Fruit fly (Drosophila melanogaster) whole organism, embryonic: ENCODE measurements around the gene CG32074.
A peak's percentile ranks its signal among the peaks of the same experiment; 100 is the strongest.

Source experiments
- Aef1 ChIP-seq: fragments of 200-800 bp; sonication (Bioruptor generic); IDR thresholded peaks from 3 replicates; pipeline ENCODE4 v1.3.6; 2022; ENCODE audit warnings: missing biosample characterization, missing genetic modification characterization
- Asciz ChIP-seq: fragments of 200-800 bp; sonication (Bioruptor generic); optimal IDR thresholded peaks from 2 replicates; lab custom pipeline; 2017; ENCODE audit warnings: missing biosample characterization, mild to moderate bottlenecking, missing genetic modification characterization, missing genetic modification reagents
- CG10147 ChIP-seq: fragments of 200-800 bp; sonication (Bioruptor generic); optimal IDR thresholded peaks from 2 replicates; lab custom pipeline; 2019; ENCODE audit warnings: missing biosample characterization, mild to moderate bottlenecking, missing genetic modification characterization, moderate library complexity
- CG10267 ChIP-seq: fragments of 200-800 bp; sonication (Bioruptor generic); optimal IDR thresholded peaks from 2 replicates; lab custom pipeline; 2018; ENCODE audit warnings: missing biosample characterization, mild to moderate bottlenecking, missing genetic modification characterization, moderate library complexity
- CG11723 ChIP-seq: fragments of 200-800 bp; sonication (Bioruptor generic); optimal IDR thresholded peaks from 2 replicates; lab custom pipeline; 2017; ENCODE audit warnings: missing biosample characterization, mild to moderate bottlenecking, missing genetic modification characterization
- CG13287 ChIP-seq: fragments of 200-800 bp; sonication (Bioruptor generic); IDR thresholded peaks from 2 replicates; pipeline ENCODE4 v1.3.6; 2022; ENCODE audit warnings: missing biosample characterization, missing genetic modification characterization; ENCODE audit not compliant: partially characterized antibody
- CG13296 ChIP-seq: fragments of 200-800 bp; sonication (Bioruptor generic); optimal IDR thresholded peaks from 3 replicates; lab custom pipeline; 2018; ENCODE audit warnings: missing biosample characterization, mild to moderate bottlenecking, missing genetic modification characterization
- CG15479 ChIP-seq: fragments of 200-800 bp; sonication (Bioruptor generic); optimal IDR thresholded peaks from 3 replicates; lab custom pipeline; 2019; ENCODE audit warnings: missing biosample characterization, mild to moderate bottlenecking, missing genetic modification characterization, moderate library complexity
- CG17385 ChIP-seq: fragments of 200-800 bp; sonication (Bioruptor generic); optimal IDR thresholded peaks from 3 replicates; lab custom pipeline; 2018; ENCODE audit warnings: missing biosample characterization, mild to moderate bottlenecking, missing genetic modification characterization
- CG31224 ChIP-seq: fragments of 200-800 bp; sonication (Bioruptor generic); IDR thresholded peaks from 2 replicates; pipeline ENCODE4 v1.3.6; 2022; ENCODE audit warnings: missing biosample characterization, missing genetic modification characterization
- CG31388 ChIP-seq: fragments of 200-800 bp; sonication (Bioruptor generic); optimal IDR thresholded peaks from 2 replicates; lab custom pipeline; 2016; ENCODE audit warnings: missing biosample characterization, missing genetic modification characterization
- CG33557 ChIP-seq: fragments of 200-800 bp; sonication (Bioruptor generic); optimal IDR thresholded peaks from 2 replicates; lab custom pipeline; 2019; ENCODE audit warnings: missing biosample characterization, mild to moderate bottlenecking, missing genetic modification characterization, moderate library complexity
- CG4404 ChIP-seq: fragments of 200-800 bp; sonication (Bioruptor generic); IDR thresholded peaks from 2 replicates; pipeline ENCODE4 v1.3.6; 2022; ENCODE audit warnings: missing biosample characterization, missing genetic modification characterization
- CG4854 ChIP-seq: fragments of 200-800 bp; sonication (Bioruptor generic); optimal IDR thresholded peaks from 2 replicates; lab custom pipeline; 2016; ENCODE audit warnings: missing biosample characterization, missing genetic modification characterization, inconsistent platforms
- CG6765 ChIP-seq: fragments of 200-800 bp; sonication (Bioruptor generic); optimal IDR thresholded peaks from 3 replicates; lab custom pipeline; 2017; ENCODE audit warnings: missing biosample characterization, mild to moderate bottlenecking, missing genetic modification characterization
- CG7271 ChIP-seq: fragments of 200-800 bp; sonication (Bioruptor generic); optimal IDR thresholded peaks from 2 replicates; lab custom pipeline; 2018; ENCODE audit warnings: missing biosample characterization, mild to moderate bottlenecking, missing genetic modification characterization, moderate library complexity
- CG7928 ChIP-seq: fragments of 200-800 bp; sonication (Bioruptor generic); optimal IDR thresholded peaks from 2 replicates; lab custom pipeline; 2017; ENCODE audit warnings: missing biosample characterization, mild to moderate bottlenecking, missing genetic modification characterization
- CG8359 ChIP-seq: fragments of 200-800 bp; sonication (Bioruptor generic); optimal IDR thresholded peaks from 2 replicates; lab custom pipeline; 2017; ENCODE audit warnings: missing biosample characterization, mild to moderate bottlenecking, missing genetic modification characterization, borderline replicate concordance
- CG8924 ChIP-seq: fragments of 200-800 bp; optimal IDR thresholded peaks from 3 replicates; lab custom pipeline; 2019; ENCODE audit warnings: missing biosample characterization, mild to moderate bottlenecking, missing genetic modification characterization, moderate library complexity
- Chrac-16 ChIP-seq: fragments of 200-800 bp; sonication (Bioruptor generic); optimal IDR thresholded peaks from 3 replicates; lab custom pipeline; 2016; ENCODE audit warnings: missing biosample characterization, missing genetic modification characterization
- CrebB ChIP-seq: fragments of 200-800 bp; sonication (Bioruptor generic); optimal IDR thresholded peaks from 3 replicates; lab custom pipeline; 2018; ENCODE audit warnings: missing biosample characterization, mild to moderate bottlenecking, missing genetic modification characterization
- Gsc ChIP-seq: fragments of 200-800 bp; sonication (Bioruptor generic); IDR thresholded peaks from 2 replicates; pipeline ENCODE4 v1.3.6; 2022; ENCODE audit warnings: missing biosample characterization, missing genetic modification characterization
- H15 ChIP-seq: fragments of 200-800 bp; sonication (Bioruptor generic); IDR thresholded peaks from 3 replicates; pipeline ENCODE4 v1.3.6; 2022; ENCODE audit warnings: missing biosample characterization, missing genetic modification characterization
- H2.0 ChIP-seq: fragments of 200-800 bp; sonication (Bioruptor generic); IDR thresholded peaks from 2 replicates; pipeline ENCODE4 v1.3.6; 2022; ENCODE audit warnings: missing biosample characterization, missing genetic modification characterization
- Jarid2 ChIP-seq: fragments of 200-800 bp; sonication (Bioruptor generic); optimal IDR thresholded peaks from 3 replicates; lab custom pipeline; 2017; ENCODE audit warnings: mild to moderate bottlenecking, missing biosample characterization, missing genetic modification reagents, missing genetic modification characterization
- Lpt ChIP-seq: fragments of >200 bp; optimal IDR thresholded peaks from 2 replicates; lab custom pipeline; 2018; ENCODE audit warnings: missing biosample characterization, missing genetic modification characterization
- MBD-R2 ChIP-seq: fragments of 200-800 bp; sonication (Bioruptor generic); IDR thresholded peaks from 2 replicates; pipeline ENCODE4 v1.3.6; 2022; ENCODE audit warnings: missing biosample characterization, missing genetic modification characterization
- Ptx1 ChIP-seq: fragments of 200-800 bp; sonication (Bioruptor generic); IDR thresholded peaks from 2 replicates; pipeline ENCODE4 v1.3.6; 2022; ENCODE audit warnings: missing biosample characterization, missing genetic modification characterization
- Sin3A ChIP-seq: fragments of >200 bp; optimal IDR thresholded peaks from 2 replicates; lab custom pipeline; 2018
- Sox100B ChIP-seq: fragments of 200-800 bp; sonication (Bioruptor generic); optimal IDR thresholded peaks from 3 replicates; lab custom pipeline; 2018; ENCODE audit warnings: missing biosample characterization, mild to moderate bottlenecking, missing genetic modification characterization
- Sox102F ChIP-seq: fragments of 200-800 bp; sonication (Bioruptor generic); optimal IDR thresholded peaks from 2 replicates; lab custom pipeline; 2018; ENCODE audit warnings: missing biosample characterization, mild to moderate bottlenecking, missing genetic modification characterization, moderate library complexity
- Xrp1 ChIP-seq: fragments of 200-800 bp; sonication (Bioruptor generic); IDR thresholded peaks from 2 replicates; pipeline ENCODE4 v1.3.6; 2022; ENCODE audit warnings: missing biosample characterization, missing genetic modification characterization
- amos ChIP-seq: fragments of 200-800 bp; sonication (Bioruptor generic); IDR thresholded peaks from 2 replicates; pipeline ENCODE4 v1.3.6; 2022; ENCODE audit warnings: missing biosample characterization, missing genetic modification characterization; ENCODE audit not compliant: partially characterized antibody
- bbx ChIP-seq: fragments of 200-800 bp; sonication (Bioruptor generic); IDR thresholded peaks from 2 replicates; pipeline ENCODE4 v1.3.6; 2022; ENCODE audit warnings: missing biosample characterization, missing genetic modification characterization; ENCODE audit not compliant: partially characterized antibody
- bigmax ChIP-seq: fragments of 200-800 bp; sonication (Bioruptor generic); optimal IDR thresholded peaks from 2 replicates; lab custom pipeline; 2018; ENCODE audit warnings: missing biosample characterization, mild to moderate bottlenecking, missing genetic modification characterization
- bowl ChIP-seq: fragments of 200-800 bp; sonication (Bioruptor generic); IDR thresholded peaks from 2 replicates; pipeline ENCODE4 v1.3.6; 2022; ENCODE audit warnings: missing biosample characterization, missing genetic modification characterization
- cad ChIP-seq: fragments of >200 bp; optimal IDR thresholded peaks from 2 replicates; lab custom pipeline; 2017; ENCODE audit warnings: missing biosample characterization, missing genetic modification characterization
- croc ChIP-seq: fragments of 200-800 bp; sonication (Bioruptor generic); conservative IDR thresholded peaks from 3 replicates; pipeline ENCODE4 v1.3.6; 2022; ENCODE audit warnings: missing biosample characterization, missing genetic modification characterization
- crp ChIP-seq, 2 experiments: fragments of 200-800 bp; sonication (Bioruptor generic); optimal IDR thresholded peaks; 2 replicates in 1 of 2; 3 replicates in 1 of 2; lab custom pipeline; 2017; ENCODE audit warnings: missing biosample characterization in 2 of 2, missing genetic modification characterization in 2 of 2, mild to moderate bottlenecking in 1 of 2, moderate library complexity in 1 of 2
- fu2 ChIP-seq: fragments of 200-800 bp; sonication (Bioruptor generic); optimal IDR thresholded peaks from 2 replicates; lab custom pipeline; 2016; ENCODE audit warnings: missing biosample characterization, missing genetic modification characterization
- h ChIP-seq: fragments of >200 bp; optimal IDR thresholded peaks from 2 replicates; lab custom pipeline; 2017
- lmd ChIP-seq: fragments of 200-800 bp; sonication (Bioruptor generic); IDR thresholded peaks from 2 replicates; pipeline ENCODE4 v1.3.6; 2022; ENCODE audit warnings: missing biosample characterization, missing genetic modification characterization
- luna ChIP-seq: fragments of 200-800 bp; sonication (Bioruptor generic); optimal IDR thresholded peaks from 2 replicates; lab custom pipeline; 2016; ENCODE audit warnings: missing biosample characterization, missing genetic modification characterization
- peb ChIP-seq: fragments of 200-800 bp; sonication (Bioruptor generic); IDR thresholded peaks from 2 replicates; pipeline ENCODE4 v1.3.6; 2022; ENCODE audit warnings: missing biosample characterization, missing genetic modification characterization
- pfk ChIP-seq: fragments of 200-800 bp; sonication (Bioruptor generic); optimal IDR thresholded peaks from 2 replicates; lab custom pipeline; 2018; ENCODE audit warnings: missing biosample characterization, mild to moderate bottlenecking, missing genetic modification characterization, moderate library complexity
- rib ChIP-seq: fragments of 200-800 bp; sonication (Bioruptor generic); IDR thresholded peaks from 2 replicates; pipeline ENCODE4 v1.3.6; 2022; ENCODE audit warnings: missing biosample characterization, missing genetic modification characterization
- schlank ChIP-seq: fragments of 200-800 bp; sonication (Bioruptor generic); optimal IDR thresholded peaks from 2 replicates; lab custom pipeline; 2018; ENCODE audit warnings: missing biosample characterization, mild to moderate bottlenecking, missing genetic modification characterization
- sens-2 ChIP-seq: fragments of 200-800 bp; sonication (Bioruptor generic); IDR thresholded peaks from 2 replicates; pipeline ENCODE4 v1.3.6; 2022; ENCODE audit warnings: missing biosample characterization, missing genetic modification characterization
- slbo ChIP-seq: fragments of 200-800 bp; sonication (Bioruptor generic); IDR thresholded peaks from 2 replicates; pipeline ENCODE4 v1.3.6; 2022; ENCODE audit warnings: missing biosample characterization, missing genetic modification characterization
- tna ChIP-seq: fragments of 200-800 bp; sonication (Bioruptor generic); IDR thresholded peaks from 2 replicates; pipeline ENCODE4 v1.3.6; 2022; ENCODE audit warnings: missing biosample characterization, missing genetic modification characterization; ENCODE audit not compliant: partially characterized antibody
- wor ChIP-seq: fragments of 200-800 bp; sonication (Bioruptor generic); IDR thresholded peaks from 2 replicates; pipeline ENCODE4 v1.3.6; 2022; ENCODE audit warnings: missing biosample characterization, missing genetic modification characterization

Gene CG32074

DNA sequence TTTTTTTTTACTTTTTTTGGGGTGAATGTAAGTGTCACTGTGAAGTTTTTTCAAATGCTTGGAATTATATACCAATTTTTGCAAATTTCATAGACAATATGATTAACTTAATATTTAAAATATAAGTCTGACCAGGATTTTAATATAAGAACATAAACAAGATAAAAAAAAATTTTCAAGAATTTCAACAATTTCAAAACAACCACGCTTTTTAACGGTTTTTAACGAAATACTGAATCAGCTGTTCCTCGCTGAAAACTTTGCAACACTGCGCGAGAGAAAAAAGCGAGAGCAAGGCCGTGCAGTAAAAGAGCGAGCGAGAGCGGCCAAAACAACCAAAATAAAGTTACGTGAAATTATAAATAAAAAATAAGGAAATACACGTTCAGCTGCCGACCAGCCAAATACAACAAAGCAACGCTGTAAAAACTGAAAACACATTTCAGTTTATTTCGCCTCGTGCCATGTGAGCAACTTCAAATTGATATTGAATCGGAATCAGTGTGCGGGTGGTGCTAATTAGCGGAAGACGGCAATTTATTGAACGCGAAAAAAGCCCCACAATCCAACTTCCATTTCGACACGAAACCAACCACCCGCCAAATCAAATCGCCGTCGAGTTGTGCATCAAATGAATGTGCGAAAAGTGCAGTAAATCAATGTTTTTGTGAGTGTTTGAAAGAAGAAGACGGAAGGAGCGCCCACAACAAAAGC is 35.8 kb downstream of the CG32074 start, which contains the start of the genes CG46439, Iyd and CG33947 (continued):
- no peak for TF ChIP-seq Lpt
- TF ChIP-seq croc, result no peak
- TF ChIP-seq Gsc (GFP tag; lab: Robert Waterston, UW), result no peak
- TF ChIP-seq CG8359 (GFP tag; lab: Kevin White, UChicago), result no peak
- TF ChIP-seq schlank (tag; lab: Kevin White, UChicago), result no peak
- TF ChIP-seq CG7271 (tag; lab: Kevin White, UChicago), result no peak
- TF ChIP-seq Sox102F, result no peak
- no peak for TF ChIP-seq Chrac-16 (GFP tag; lab: Kevin White, UChicago)
- TF ChIP-seq wor (GFP tag; lab: Robert Waterston, UW), result no peak
- peak; percentile 95 for TF ChIP-seq CG10267
- no peak for TF ChIP-seq Sin3A
- no peak for TF ChIP-seq bowl (GFP tag; lab: Robert Waterston, UW)
- peak; percentile 50 for TF ChIP-seq CG13287 (GFP tag; lab: Robert Waterston, UW)
- TF ChIP-seq MBD-R2 (GFP tag; lab: Robert Waterston, UW), result peak; percentile 28; the same call in 1 of the 2 replicates
- no peak for TF ChIP-seq CG15479 (GFP tag; lab: Kevin White, UChicago)
- TF ChIP-seq CG33557, result no peak
- TF ChIP-seq CrebB (tag; lab: Kevin White, UChicago), result no peak
- no peak for TF ChIP-seq slbo
- TF ChIP-seq cad (GFP tag; lab: Kevin White, UChicago), result no peak
- TF ChIP-seq h (lab: Kevin White, UChicago), result no peak
- no peak for TF ChIP-seq Jarid2 (GFP tag; lab: Kevin White, UChicago)
- TF ChIP-seq Ptx1 (GFP tag; lab: Robert Waterston, UW), result no peak
- TF ChIP-seq lmd (GFP tag; lab: Robert Waterston, UW), result no peak
- TF ChIP-seq bbx (GFP tag; lab: Robert Waterston, UW), result no peak
- TF ChIP-seq CG17385, result peak; percentile 80
- TF ChIP-seq rib (GFP tag; lab: Robert Waterston, UW), result 0 out of 2 replicates have a peak, but pooled peaks have one; percentile 26
- TF ChIP-seq amos (GFP tag; lab: Robert Waterston, UW), result no peak
- TF ChIP-seq CG4854 (GFP tag; lab: Kevin White, UChicago), result no peak
- no peak for TF ChIP-seq H2.0 (GFP tag; lab: Robert Waterston, UW)
- TF ChIP-seq Asciz (GFP tag; lab: Kevin White, UChicago), result peak; percentile 9
- TF ChIP-seq crp (GFP tag; optimal IDR thresholded peaks at IDR 0.05; lab: Kevin White, UChicago), result peak; percentile 70 to 93
- TF ChIP-seq peb (GFP tag; lab: Robert Waterston, UW), result no peak
- TF ChIP-seq pfk, result no peak
- TF ChIP-seq Aef1 (GFP tag; lab: Robert Waterston, UW), result no peak
- no peak for TF ChIP-seq Sox100B (GFP tag; lab: Kevin White, UChicago)
- TF ChIP-seq CG31224 (GFP tag; lab: Robert Waterston, UW), result no peak
- TF ChIP-seq Xrp1, result 0 out of 2 replicates have a peak, but pooled peaks have one; percentile 19
- no peak for TF ChIP-seq H15 (GFP tag; lab: Robert Waterston, UW)
- TF ChIP-seq CG8924 (tag; lab: Kevin White, UChicago), result no peak
- TF ChIP-seq tna, result no peak
- no peak for TF ChIP-seq CG6765
- no peak for TF ChIP-seq CG4404
- TF ChIP-seq luna (GFP tag; lab: Kevin White, UChicago), result no peak
- TF ChIP-seq CG10147, result no peak
- peak; percentile 38 for TF ChIP-seq CG13296 (GFP tag; lab: Kevin White, UChicago)
- TF ChIP-seq sens-2 (GFP tag; lab: Robert Waterston, UW), result no peak
- no peak for TF ChIP-seq CG7928 (GFP tag; lab: Kevin White, UChicago)
- TF ChIP-seq CG11723, result no peak
- no peak for TF ChIP-seq CG31388 (GFP tag; lab: Kevin White, UChicago)
- no peak for TF ChIP-seq bigmax (GFP tag; lab: Kevin White, UChicago)
- no peak for TF ChIP-seq fu2 (GFP tag; lab: Kevin White, UChicago)
